Worm (Caenorhabditis elegans): ENCODE results near the gene K08H10.10.

K08H10.10 gene

DNA sequence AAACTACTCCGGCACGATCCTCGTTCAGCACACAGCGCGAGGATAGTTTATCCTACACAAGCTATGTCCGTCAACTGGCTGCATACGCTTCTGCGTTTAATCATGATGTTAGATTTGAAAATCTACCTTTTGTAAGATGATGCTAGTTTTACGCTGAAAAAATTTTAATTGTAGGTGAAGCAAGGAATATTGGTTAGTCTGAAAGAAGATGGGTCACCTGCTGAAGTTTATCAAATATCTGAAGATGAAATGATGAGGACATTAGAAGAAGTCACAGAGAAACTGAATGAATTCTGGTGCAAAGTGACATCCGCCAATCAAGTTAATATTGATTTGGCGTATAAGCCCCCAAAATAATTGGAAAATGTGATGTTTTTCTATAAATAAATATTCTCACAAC lies 17.3 kb upstream of the K08H10.10 start:
- no peak for TF ChIP-seq egl-27 (tag; optimal IDR thresholded peaks at IDR 0.05)
- no peak for TF ChIP-seq mdl-1 (tag; optimal IDR thresholded peaks at IDR 0.05)
- no peak for TF ChIP-seq nfya-1 (tag; optimal IDR thresholded peaks at IDR 0.05; ENCODE audit: insufficient read depth)
- TF ChIP-seq pha-4 (tag; optimal IDR thresholded peaks at IDR 0.05), result no peak
- TF ChIP-seq lin-39 (tag; optimal IDR thresholded peaks at IDR 0.05), result no peak
- TF ChIP-seq elt-1 (tag; optimal IDR thresholded peaks at IDR 0.05), result no peak
- TF ChIP-seq fkh-2 (tag; optimal IDR thresholded peaks at IDR 0.05), result no peak
- TF ChIP-seq daf-12 (tag; optimal IDR thresholded peaks at IDR 0.05), result no peak
- TF ChIP-seq pqm-1 (tag; optimal IDR thresholded peaks at IDR 0.05), result no peak
- peak; percentile 15 for TF ChIP-seq elt-2 (tag; optimal IDR thresholded peaks at IDR 0.05)
- TF ChIP-seq elt-3 (tag; optimal IDR thresholded peaks at IDR 0.05), result no peak
- peak; percentile 39 for TF ChIP-seq ama-1 (optimal IDR thresholded peaks at IDR 0.05)
- TF ChIP-seq lsy-12 (tag; optimal IDR thresholded peaks at IDR 0.05), result no peak
- TF ChIP-seq tbx-2 (tag; optimal IDR thresholded peaks at IDR 0.05), result no peak

DNA sequence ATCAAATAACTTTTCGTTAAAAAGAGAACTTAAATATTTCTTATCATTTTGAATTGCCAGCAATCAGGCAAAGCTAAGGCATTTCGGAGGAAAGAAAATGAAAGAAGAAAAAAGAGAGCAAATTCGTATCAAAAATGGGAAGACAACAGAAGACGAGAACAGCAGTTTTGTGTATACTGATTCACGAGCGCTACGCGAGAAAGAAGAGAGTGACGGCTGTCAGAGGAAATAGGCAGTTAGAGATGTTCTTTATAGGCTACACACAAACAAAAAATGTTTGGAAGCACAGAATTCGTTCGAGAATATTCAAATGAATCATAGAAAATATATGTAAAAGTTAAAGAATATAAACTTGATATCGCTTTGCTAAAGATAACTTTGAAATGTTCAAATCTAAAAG lies 16.0 kb upstream of the K08H10.10 start:
- TF ChIP-seq pha-4 (tag; optimal IDR thresholded peaks at IDR 0.05), result peak; percentile 45
- peak; percentile 60 for TF ChIP-seq pqm-1 (tag; optimal IDR thresholded peaks at IDR 0.05)
- no peak for TF ChIP-seq ceh-82 (tag; optimal IDR thresholded peaks at IDR 0.05)
- peak; percentile 45 for TF ChIP-seq nfya-1 (tag; optimal IDR thresholded peaks at IDR 0.05; ENCODE audit: insufficient read depth)
- no peak for TF ChIP-seq mdl-1 (tag; optimal IDR thresholded peaks at IDR 0.05)
- TF ChIP-seq elt-2 (tag; optimal IDR thresholded peaks at IDR 0.05), result peak; percentile 67
- peak; percentile 3 for TF ChIP-seq hmg-11 (tag; optimal IDR thresholded peaks at IDR 0.05)
- peak; percentile 75 for TF ChIP-seq nhr-11 (tag; optimal IDR thresholded peaks at IDR 0.05)

DNA sequence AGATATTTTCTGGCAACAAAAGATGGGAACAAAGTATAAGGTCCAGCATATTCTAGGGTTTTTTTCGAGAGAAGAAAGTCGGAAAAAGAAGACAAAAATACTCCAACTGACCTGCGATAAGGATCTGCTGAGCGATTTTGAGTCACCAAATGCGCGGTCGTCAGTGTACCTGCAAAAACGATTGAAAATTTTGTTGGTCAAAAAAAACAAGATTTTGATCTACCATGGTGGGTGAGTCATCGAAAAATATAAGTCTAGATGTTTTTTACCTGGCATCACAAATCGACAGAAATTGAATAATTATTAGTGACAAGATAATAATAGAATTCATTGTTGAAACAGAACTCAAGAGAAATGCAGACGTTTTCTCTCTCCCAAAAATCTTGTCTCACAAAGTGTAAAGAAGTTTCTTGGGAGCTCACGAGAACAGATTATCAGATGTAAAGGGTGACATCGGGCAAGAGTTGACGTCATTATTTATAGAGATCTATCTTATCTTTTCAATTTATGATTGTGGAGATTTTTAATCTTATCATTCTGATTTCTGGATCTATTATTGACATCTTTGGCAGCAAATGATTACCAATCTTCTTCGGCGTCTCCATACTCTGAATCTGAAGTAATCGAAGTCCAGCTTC lies 15.5 kb upstream of the K08H10.10 start:
- TF ChIP-seq elt-1 (tag; optimal IDR thresholded peaks at IDR 0.05) (peak; percentile 48), egl-5 (tag; optimal IDR thresholded peaks at IDR 0.05) (no peak), sea-2 (GFP tag; optimal IDR thresholded peaks at IDR 0.05) (no peak)

DNA sequence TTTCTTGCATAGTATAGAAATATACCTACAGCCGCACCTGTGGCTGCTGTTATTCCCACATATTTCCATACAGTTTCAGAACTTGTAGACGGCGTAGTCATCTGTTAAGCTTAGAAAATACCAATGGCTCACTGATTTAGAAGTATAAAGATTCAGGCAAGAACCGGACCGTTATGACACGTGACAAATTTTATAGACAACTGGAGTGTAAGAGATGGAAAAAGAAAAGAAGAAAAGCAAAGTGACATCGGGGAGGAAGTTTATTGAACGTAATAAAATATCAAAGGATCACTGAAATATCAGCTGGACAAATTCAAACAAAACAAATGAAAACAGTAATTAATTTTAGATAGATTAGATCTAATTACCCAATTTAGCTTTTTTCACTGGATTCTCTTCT lies 14.7 kb upstream of the K08H10.10 start, which contains the start of gene rmd-2:
Gene rmd-2, minus strand, starts transcription at position 101 of the 400 bp plus-strand sequence.
- TF ChIP-seq ama-1 (optimal IDR thresholded peaks at IDR 0.05) (no peak), egl-5 (tag; optimal IDR thresholded peaks at IDR 0.05) (no peak), nhr-67 (tag; optimal IDR thresholded peaks at IDR 0.05) (no peak), ceh-16 (tag; optimal IDR thresholded peaks at IDR 0.05) (no peak), nhr-43 (tag; optimal IDR thresholded peaks at IDR 0.05; ENCODE audit: poor library complexity, severe bottlenecking) (no peak), nhr-25 (tag; optimal IDR thresholded peaks at IDR 0.05) (no peak), eor-1 (tag; optimal IDR thresholded peaks at IDR 0.05) (no peak), daf-12 (tag; optimal IDR thresholded peaks at IDR 0.05) (no peak), elt-3 (tag; optimal IDR thresholded peaks at IDR 0.05) (no peak), zag-1 (tag; optimal IDR thresholded peaks at IDR 0.05) (no peak), elt-2 (tag; optimal IDR thresholded peaks at IDR 0.05) (no peak), ZK546.5 (tag; optimal IDR thresholded peaks at IDR 0.05) (no peak), ceh-82 (tag; optimal IDR thresholded peaks at IDR 0.05) (no peak), fkh-2 (tag; optimal IDR thresholded peaks at IDR 0.05) (no peak), nhr-28 (tag; optimal IDR thresholded peaks at IDR 0.05) (no peak), ceh-28 (tag; optimal IDR thresholded peaks at IDR 0.05) (no peak), mml-1 (tag; optimal IDR thresholded peaks at IDR 0.05) (no peak), unc-39 (tag; optimal IDR thresholded peaks at IDR 0.05) (no peak)

DNA sequence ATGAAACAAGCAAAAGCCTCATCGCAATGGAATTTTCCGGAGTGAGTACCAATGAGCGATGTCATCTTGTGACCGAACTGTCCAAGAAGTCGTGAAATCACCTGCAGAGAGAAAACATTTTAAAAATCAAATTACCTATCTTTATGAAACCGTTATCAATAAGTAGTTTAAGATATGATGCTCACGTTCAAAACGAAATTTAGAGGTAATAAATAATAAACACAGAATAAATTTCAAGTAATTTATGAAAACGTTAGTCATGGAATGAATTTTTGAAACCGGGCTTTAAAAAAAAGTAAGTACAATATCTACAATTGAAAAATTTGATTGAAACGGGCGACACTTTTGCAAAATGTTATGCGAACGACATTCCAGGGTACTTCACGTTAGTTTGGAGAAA lies 13.2 kb upstream of the K08H10.10 start, which contains the start of gene C27H6.8:
Gene C27H6.8, minus strand, starts transcription at position 101 of the 400 bp plus-strand sequence.
- no peak for TF ChIP-seq ceh-82 (tag; optimal IDR thresholded peaks at IDR 0.05)
- TF ChIP-seq R02D3.7 (tag; optimal IDR thresholded peaks at IDR 0.05), result no peak
- no peak for TF ChIP-seq nfya-1 (tag; optimal IDR thresholded peaks at IDR 0.05; ENCODE audit: insufficient read depth)
- no peak for TF ChIP-seq fkh-2 (tag; optimal IDR thresholded peaks at IDR 0.05)
- no peak for TF ChIP-seq nhr-67 (tag; optimal IDR thresholded peaks at IDR 0.05)
- no peak for TF ChIP-seq pqm-1 (tag; optimal IDR thresholded peaks at IDR 0.05)
- no peak for TF ChIP-seq nhr-11 (tag; optimal IDR thresholded peaks at IDR 0.05)
- TF ChIP-seq egl-5 (tag; optimal IDR thresholded peaks at IDR 0.05), result no peak
- no peak for TF ChIP-seq mdl-1 (tag; optimal IDR thresholded peaks at IDR 0.05)
- no peak for TF ChIP-seq nhr-28 (tag; optimal IDR thresholded peaks at IDR 0.05)
- TF ChIP-seq nhr-77 (tag; optimal IDR thresholded peaks at IDR 0.05), result no peak
- TF ChIP-seq ceh-9 (tag; optimal IDR thresholded peaks at IDR 0.05), result no peak
- TF ChIP-seq eor-1 (tag; optimal IDR thresholded peaks at IDR 0.05), result no peak
- no peak for TF ChIP-seq ama-1 (optimal IDR thresholded peaks at IDR 0.05)
- no peak for TF ChIP-seq nhr-12 (tag; optimal IDR thresholded peaks at IDR 0.05)
- TF ChIP-seq ceh-28 (tag; optimal IDR thresholded peaks at IDR 0.05), result no peak
- TF ChIP-seq elt-2 (tag; optimal IDR thresholded peaks at IDR 0.05), result no peak
